Fruit fly (Drosophila melanogaster): ENCODE results near the gene RpS28b.

The RpS28b gene

DNA sequence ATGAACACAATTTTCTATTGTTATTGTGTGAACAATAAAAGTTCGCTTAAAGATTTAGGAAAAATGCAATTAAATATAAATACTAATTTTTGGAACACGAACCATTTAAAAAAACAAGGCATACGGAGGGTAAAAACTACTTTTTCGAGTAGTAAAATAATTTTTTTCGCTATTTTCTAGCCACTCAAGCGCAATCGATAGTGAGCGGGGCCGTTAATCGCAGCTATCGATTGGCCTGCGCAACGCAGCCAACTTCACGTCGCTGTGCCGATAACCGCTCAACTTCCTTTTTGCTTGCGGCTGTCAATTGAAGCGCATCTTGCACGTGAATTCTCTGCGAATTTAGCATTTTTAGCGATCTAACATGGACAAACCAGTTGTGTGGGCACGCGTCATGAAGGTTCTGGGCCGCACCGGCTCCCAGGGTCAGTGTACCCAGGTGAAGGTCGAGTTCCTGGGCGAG is at the start of gene RpS28b:
Gene RpS28b, plus strand, starts transcription at position 278 of the 463 bp plus-strand sequence.
- TF ChIP-seq psq (optimal IDR thresholded peaks at IDR 0.05), result no peak
- no peak for TF ChIP-seq h (optimal IDR thresholded peaks at IDR 0.05)
- no peak for TF ChIP-seq ttk (optimal IDR thresholded peaks at IDR 0.05)
- TF ChIP-seq Myc (optimal IDR thresholded peaks at IDR 0.05), result no peak
- no peak for TF ChIP-seq Sin3A (optimal IDR thresholded peaks at IDR 0.05)
- no peak for TF ChIP-seq insv (optimal IDR thresholded peaks at IDR 0.05)

DNA sequence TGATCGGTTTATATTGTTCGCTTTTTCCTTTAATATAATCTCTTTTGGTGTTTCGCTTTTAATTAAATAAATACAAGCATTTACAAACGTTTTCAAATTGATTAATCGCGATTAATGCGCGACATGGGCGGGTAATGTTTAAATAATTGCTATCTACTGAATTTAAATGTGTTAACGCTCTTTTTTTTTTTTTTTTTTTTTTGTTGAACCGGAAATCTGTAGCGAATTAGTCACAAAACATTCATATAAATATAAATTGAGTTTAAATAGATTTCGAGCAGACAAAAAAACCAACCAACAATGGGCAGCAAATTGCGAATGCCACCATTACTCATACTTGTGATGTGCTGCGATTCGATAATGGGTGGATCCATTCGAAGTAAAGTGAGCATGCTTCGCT is 43.2 kb upstream of the RpS28b start, which contains the start of gene CG34028:
Gene CG34028, plus strand, starts transcription at position 301 of the 400 bp plus-strand sequence.
- TF ChIP-seq Myc (optimal IDR thresholded peaks at IDR 0.05) (no peak), ttk (optimal IDR thresholded peaks at IDR 0.05) (no peak), psq (optimal IDR thresholded peaks at IDR 0.05) (no peak), Sin3A (optimal IDR thresholded peaks at IDR 0.05) (no peak), h (optimal IDR thresholded peaks at IDR 0.05) (no peak), insv (optimal IDR thresholded peaks at IDR 0.05) (no peak)

DNA sequence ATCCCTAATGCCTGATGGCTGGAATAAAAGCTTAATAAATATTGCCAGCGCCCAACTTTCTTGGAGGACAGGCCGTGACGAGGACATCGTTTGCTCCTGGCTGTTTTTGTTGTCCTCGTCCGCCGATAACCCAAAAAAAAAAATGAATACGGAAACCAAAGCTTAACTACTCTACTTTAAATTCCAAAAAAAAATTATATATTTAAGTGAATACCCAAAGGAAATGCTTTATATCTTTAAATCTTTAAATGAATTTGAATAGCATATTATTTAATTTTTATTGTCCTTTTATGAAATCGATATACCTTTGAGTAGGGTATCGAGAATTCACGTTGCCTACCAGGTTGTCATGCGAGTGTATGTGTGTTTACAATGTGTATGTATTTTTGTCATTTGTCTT is 34.2 kb upstream of the RpS28b start:
- no peak for TF ChIP-seq Myc (optimal IDR thresholded peaks at IDR 0.05)
- no peak for TF ChIP-seq h (optimal IDR thresholded peaks at IDR 0.05)
- TF ChIP-seq ttk (optimal IDR thresholded peaks at IDR 0.05), result no peak
- TF ChIP-seq insv (optimal IDR thresholded peaks at IDR 0.05), result no peak
- no peak for TF ChIP-seq psq (optimal IDR thresholded peaks at IDR 0.05)

DNA sequence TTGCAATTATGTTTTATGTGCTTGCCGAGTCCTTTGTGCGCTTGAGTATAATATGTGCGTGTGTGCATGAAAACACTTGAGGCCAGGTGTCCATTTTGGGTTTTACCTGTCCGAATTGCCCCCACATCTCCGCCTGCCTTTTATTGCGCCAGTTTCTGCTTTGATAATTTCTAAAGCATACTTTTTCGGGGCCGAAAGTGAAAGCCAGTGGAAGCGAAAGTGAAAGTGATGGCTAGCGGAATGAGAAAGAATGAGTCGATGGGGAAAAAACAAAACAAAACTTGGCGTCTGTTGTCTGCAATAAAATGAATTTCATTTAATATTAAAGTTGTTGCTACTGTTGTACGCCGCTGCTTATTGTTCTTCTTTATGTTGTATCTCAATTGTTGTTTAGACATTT is 30.9 kb upstream of the RpS28b start:
- TF ChIP-seq ttk (optimal IDR thresholded peaks at IDR 0.05) (no peak), Sin3A (optimal IDR thresholded peaks at IDR 0.05) (no peak), h (optimal IDR thresholded peaks at IDR 0.05) (no peak), psq (optimal IDR thresholded peaks at IDR 0.05) (no peak), Myc (optimal IDR thresholded peaks at IDR 0.05) (no peak), insv (optimal IDR thresholded peaks at IDR 0.05) (no peak)

DNA sequence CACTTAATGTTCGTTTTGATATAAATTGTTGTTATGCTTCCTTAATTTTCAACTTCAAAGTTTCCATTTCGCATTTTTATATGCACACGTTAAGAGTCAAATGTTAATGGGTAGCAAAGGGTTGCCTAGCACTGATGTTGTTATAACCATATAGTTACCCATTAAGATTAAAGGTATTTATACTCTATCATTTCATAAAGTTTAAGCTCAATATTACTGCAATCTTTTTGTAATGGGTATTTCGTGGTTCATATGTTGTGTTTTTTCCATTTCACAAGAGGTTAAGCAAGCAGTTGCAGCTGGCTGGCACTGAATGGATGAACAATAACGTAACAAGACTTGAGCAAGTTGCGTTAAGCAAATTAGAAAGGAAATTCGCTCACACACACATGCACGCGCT is 22.6 kb upstream of the RpS28b start:
- TF ChIP-seq h (optimal IDR thresholded peaks at IDR 0.05) (no peak), insv (optimal IDR thresholded peaks at IDR 0.05) (no peak), psq (optimal IDR thresholded peaks at IDR 0.05) (no peak), Sin3A (optimal IDR thresholded peaks at IDR 0.05) (no peak), Myc (optimal IDR thresholded peaks at IDR 0.05) (no peak), ttk (optimal IDR thresholded peaks at IDR 0.05) (no peak)

DNA sequence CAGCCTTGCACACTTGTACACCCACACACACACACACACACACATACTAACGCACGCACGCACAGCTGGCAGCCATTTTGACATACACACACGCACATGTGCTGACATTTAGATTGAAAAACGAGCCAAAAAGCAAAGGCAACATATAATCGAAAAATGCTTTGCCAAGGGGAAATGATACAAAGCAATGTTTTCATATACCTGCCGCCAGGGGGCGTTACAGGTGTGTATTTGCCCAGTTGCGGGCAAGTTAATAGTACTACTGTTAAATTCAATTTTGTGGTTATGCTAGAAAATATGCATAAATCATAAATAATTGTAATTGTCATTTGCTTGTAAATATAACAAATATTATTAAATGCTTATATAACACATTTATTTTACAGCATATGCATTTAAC is 22.0 kb upstream of the RpS28b start:
- no peak for TF ChIP-seq h (optimal IDR thresholded peaks at IDR 0.05)
- no peak for TF ChIP-seq insv (optimal IDR thresholded peaks at IDR 0.05)
- no peak for TF ChIP-seq psq (optimal IDR thresholded peaks at IDR 0.05)
- no peak for TF ChIP-seq Sin3A (optimal IDR thresholded peaks at IDR 0.05)
- no peak for TF ChIP-seq Myc (optimal IDR thresholded peaks at IDR 0.05)
- no peak for TF ChIP-seq ttk (optimal IDR thresholded peaks at IDR 0.05)

DNA sequence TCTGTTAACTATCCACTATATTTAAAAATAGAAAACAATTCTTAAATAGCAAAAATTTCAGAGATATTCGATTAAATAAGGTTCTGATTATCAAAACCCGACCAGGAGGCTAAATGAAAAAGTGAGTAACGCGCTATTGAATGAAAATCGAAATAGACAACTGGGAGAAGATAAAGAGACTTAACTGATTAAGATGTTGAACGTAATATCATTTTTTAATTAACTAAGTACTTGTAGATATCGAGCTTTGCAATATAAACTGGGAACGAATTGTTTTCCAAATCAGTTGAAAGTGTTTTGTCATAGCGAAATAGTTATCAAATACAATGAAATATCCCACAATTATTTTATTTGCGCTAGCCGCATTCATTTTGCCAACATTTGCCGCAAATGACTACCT is 20.9 kb upstream of the RpS28b start, which contains the start of gene CG34026:
Gene CG34026, plus strand, starts transcription at position 301 of the 400 bp plus-strand sequence.
- no peak for TF ChIP-seq psq (optimal IDR thresholded peaks at IDR 0.05)
- no peak for TF ChIP-seq Myc (optimal IDR thresholded peaks at IDR 0.05)
- TF ChIP-seq h (optimal IDR thresholded peaks at IDR 0.05), result no peak
- TF ChIP-seq insv (optimal IDR thresholded peaks at IDR 0.05), result no peak
- TF ChIP-seq Sin3A (optimal IDR thresholded peaks at IDR 0.05), result no peak
- TF ChIP-seq ttk (optimal IDR thresholded peaks at IDR 0.05), result no peak

DNA sequence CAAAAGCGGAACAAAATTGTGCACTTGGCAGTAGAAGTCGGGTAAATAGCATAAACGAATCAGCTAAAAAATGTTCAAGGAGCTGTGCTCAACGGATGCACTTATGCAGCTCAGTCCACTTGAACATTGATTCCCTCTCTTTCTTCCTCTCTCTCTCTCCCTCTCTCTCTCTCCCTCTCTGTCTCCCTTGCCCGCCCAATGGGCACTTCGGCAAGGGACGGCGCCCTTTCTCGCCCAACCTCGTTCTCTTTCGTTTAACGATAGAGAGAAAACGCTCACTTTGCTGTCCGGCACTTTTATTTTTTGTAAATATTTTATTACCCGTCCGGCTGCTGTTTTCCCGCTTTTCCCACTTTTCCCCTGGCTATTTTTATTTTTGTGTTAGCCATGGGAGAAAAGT is 10.0 kb upstream of the RpS28b start:
- no peak for TF ChIP-seq Sin3A (optimal IDR thresholded peaks at IDR 0.05)
- TF ChIP-seq Myc (optimal IDR thresholded peaks at IDR 0.05), result no peak
- TF ChIP-seq psq (optimal IDR thresholded peaks at IDR 0.05), result no peak
- TF ChIP-seq insv (optimal IDR thresholded peaks at IDR 0.05), result no peak
- TF ChIP-seq ttk (optimal IDR thresholded peaks at IDR 0.05), result no peak
- TF ChIP-seq h (optimal IDR thresholded peaks at IDR 0.05), result no peak

DNA sequence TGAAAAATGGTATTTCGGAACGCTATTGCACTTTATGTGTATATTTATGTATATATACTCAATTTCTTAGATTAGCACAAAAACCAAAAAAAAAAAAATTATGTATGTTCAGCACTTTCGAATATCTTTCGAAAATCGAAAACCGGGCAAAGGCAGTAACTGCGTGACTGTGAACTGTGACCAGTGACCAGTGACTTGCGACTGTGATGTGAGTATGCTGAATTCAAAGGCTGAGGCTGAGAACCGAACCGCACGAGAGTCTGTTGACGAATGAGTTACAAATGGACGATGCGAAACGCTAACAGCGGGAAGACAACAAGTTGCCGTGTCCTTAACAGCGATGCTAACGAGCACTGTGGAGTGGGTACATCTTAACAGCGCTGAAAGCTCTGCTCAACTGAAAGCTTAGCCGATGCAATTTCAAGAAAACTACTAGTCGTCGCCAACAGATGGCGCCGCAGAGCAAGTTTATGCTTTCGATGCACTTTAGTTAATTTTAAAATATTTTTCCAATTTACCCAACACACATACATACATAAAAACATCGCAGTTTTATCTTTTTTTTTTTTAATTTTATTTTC is 3.8 kb upstream of the RpS28b start, which contains the start of gene CG32700:
Gene CG32700, minus strand, starts transcription at position 274 of the 581 bp plus-strand sequence.
- TF ChIP-seq Sin3A (optimal IDR thresholded peaks at IDR 0.05), result no peak
- TF ChIP-seq h (optimal IDR thresholded peaks at IDR 0.05), result no peak
- TF ChIP-seq psq (optimal IDR thresholded peaks at IDR 0.05), result no peak
- no peak for TF ChIP-seq ttk (optimal IDR thresholded peaks at IDR 0.05)
- TF ChIP-seq insv (optimal IDR thresholded peaks at IDR 0.05), result no peak
- TF ChIP-seq Myc (optimal IDR thresholded peaks at IDR 0.05), result no peak

DNA sequence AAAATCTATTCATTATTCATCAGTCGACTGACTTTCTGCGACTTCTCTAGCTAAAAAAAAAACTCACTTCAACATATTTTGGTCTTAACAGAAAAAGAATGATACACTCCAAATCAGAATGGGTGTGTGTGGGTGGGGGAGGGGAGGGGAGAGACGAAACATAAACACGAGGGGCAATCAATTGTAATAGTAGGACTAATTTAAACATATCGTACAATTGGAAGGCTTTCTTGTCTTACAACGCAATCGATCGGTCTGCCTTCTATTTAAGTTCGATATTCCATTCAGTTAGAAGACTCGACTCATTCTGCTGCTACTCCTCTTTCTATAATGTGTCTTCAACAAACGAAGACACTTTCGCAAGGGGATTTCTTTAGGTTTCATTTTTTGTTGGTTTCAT is 3.2 kb upstream of the RpS28b start:
- TF ChIP-seq h (optimal IDR thresholded peaks at IDR 0.05) (no peak), Sin3A (optimal IDR thresholded peaks at IDR 0.05) (no peak), insv (optimal IDR thresholded peaks at IDR 0.05) (no peak), Myc (optimal IDR thresholded peaks at IDR 0.05) (no peak), psq (optimal IDR thresholded peaks at IDR 0.05) (no peak), ttk (optimal IDR thresholded peaks at IDR 0.05) (no peak)

DNA sequence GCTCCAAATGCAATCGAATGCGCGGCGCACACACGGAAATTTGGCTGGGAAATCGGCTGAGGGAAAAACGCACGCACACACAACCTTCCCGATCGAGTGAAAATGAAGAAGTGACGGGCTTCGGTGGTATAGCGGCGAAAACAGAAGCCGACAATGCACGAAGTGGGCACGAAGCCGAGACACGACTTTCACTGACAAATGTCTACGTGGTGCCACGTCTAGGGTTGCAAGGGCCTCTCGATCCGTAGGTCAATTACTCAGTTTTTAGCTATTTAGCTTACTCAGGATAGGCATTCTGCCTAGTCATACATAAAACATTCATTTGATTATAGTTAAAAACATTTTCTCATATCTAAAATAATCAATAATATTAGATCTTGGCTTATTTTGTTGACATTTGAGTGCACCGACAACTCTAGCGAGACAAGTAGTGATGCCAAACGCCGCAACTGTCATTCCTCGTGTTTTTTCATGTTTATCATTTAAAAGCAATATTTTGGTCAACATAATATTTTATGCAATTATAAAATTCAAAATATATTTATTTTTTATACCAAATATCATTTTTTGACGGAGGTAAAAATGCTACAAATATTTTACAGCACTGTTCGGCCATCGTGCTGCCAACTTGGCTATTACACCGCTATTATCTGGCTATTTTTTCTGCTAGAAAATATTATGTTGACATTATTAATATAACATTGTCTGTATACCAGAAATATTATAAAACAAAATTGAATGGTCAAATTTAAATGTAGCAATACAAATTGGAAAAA is 690 bp upstream of the RpS28b start:
- TF ChIP-seq ttk (optimal IDR thresholded peaks at IDR 0.05) (no peak), Myc (optimal IDR thresholded peaks at IDR 0.05) (no peak), psq (optimal IDR thresholded peaks at IDR 0.05) (no peak), h (optimal IDR thresholded peaks at IDR 0.05) (no peak), Sin3A (optimal IDR thresholded peaks at IDR 0.05) (no peak), insv (optimal IDR thresholded peaks at IDR 0.05) (no peak)

DNA sequence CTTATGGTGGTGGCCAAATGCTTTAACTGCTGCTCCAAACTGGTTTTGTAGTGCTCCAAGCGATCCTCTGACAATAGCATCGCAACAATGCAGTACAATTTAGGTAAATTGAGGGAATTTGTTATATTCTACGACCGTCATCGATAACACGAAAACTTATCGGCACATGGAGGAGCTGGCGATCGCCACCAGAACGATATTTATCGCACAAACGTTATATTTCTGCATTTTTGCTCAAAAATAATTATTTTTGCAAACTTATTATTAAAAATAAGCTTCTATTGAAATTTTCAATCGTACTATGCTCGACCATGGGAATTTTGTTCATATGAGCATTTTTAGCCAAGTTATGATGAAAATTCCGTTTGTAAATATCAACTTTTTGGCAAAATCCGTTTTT is 2.0 kb downstream of the RpS28b start, which contains the start of gene CG15317:
Gene CG15317, minus strand, starts transcription at position 148 of the 400 bp plus-strand sequence.
- TF ChIP-seq h (optimal IDR thresholded peaks at IDR 0.05) (no peak), Sin3A (optimal IDR thresholded peaks at IDR 0.05) (no peak), psq (optimal IDR thresholded peaks at IDR 0.05) (no peak), Myc (optimal IDR thresholded peaks at IDR 0.05) (no peak), ttk (optimal IDR thresholded peaks at IDR 0.05) (no peak), insv (optimal IDR thresholded peaks at IDR 0.05) (no peak)
